Worm (Caenorhabditis elegans) whole organism, mixed stage, embryonic: Measurements from ENCODE around the gene F38E9.4.

Source experiments
- M03D4.4 ChIP-seq: sonication (generic microtip); optimal IDR thresholded peaks from 2 replicates; lab custom pipeline; 2017; ENCODE audit warnings: mild to moderate bottlenecking, missing genetic modification characterization, missing compliant biosample characterization
- bed-3 ChIP-seq: fragments of 200-800 bp; sonication (Bioruptor generic); optimal IDR thresholded peaks from 3 replicates; lab custom pipeline; 2018; ENCODE audit warnings: mild to moderate bottlenecking, missing genetic modification characterization, moderate library complexity, missing compliant biosample characterization
- blmp-1 ChIP-seq: fragments of 150-350 bp; optimal IDR thresholded peaks from 2 replicates; lab custom pipeline; 2014; ENCODE audit warnings: missing biosample characterization, missing genetic modification characterization
- ceh-39 ChIP-seq: fragments of 150-350 bp; optimal IDR thresholded peaks from 2 replicates; lab custom pipeline; 2014; ENCODE audit warnings: missing biosample characterization, missing genetic modification characterization
- ceh-43 ChIP-seq: fragments of 200-800 bp; sonication (Bioruptor generic); optimal IDR thresholded peaks from 2 replicates; lab custom pipeline; 2018; ENCODE audit warnings: mild to moderate bottlenecking, missing genetic modification characterization, moderate library complexity, missing compliant biosample characterization
- ceh-83 ChIP-seq: fragments of 200-800 bp; sonication (Bioruptor generic); optimal IDR thresholded peaks from 2 replicates; lab custom pipeline; 2018; ENCODE audit warnings: mild to moderate bottlenecking, missing genetic modification characterization, missing compliant biosample characterization
- ces-1 ChIP-seq: fragments of 150-350 bp; optimal IDR thresholded peaks from 2 replicates; lab custom pipeline; 2014; ENCODE audit warnings: missing biosample characterization, missing genetic modification reagents, missing genetic modification characterization
- cnd-1 ChIP-seq: fragments of 200-800 bp; sonication (Bioruptor generic); optimal IDR thresholded peaks from 2 replicates; lab custom pipeline; 2018; ENCODE audit warnings: mild to moderate bottlenecking, missing genetic modification characterization, missing compliant biosample characterization
- drap-1 ChIP-seq: fragments of 200-800 bp; sonication (Bioruptor generic); optimal IDR thresholded peaks from 3 replicates; lab custom pipeline; 2018; ENCODE audit warnings: mild to moderate bottlenecking, missing genetic modification characterization, missing compliant biosample characterization
- elt-1 ChIP-seq: sonication (generic microtip); optimal IDR thresholded peaks from 2 replicates; lab custom pipeline; 2017; ENCODE audit warnings: missing genetic modification characterization, mild to moderate bottlenecking, missing compliant biosample characterization, antibody characterized with exemption, moderate library complexity, borderline replicate concordance; ENCODE audit not compliant: insufficient read depth
- elt-3 ChIP-seq: fragments of 150-350 bp; optimal IDR thresholded peaks from 2 replicates; lab custom pipeline; 2014; ENCODE audit warnings: missing biosample characterization, missing genetic modification characterization
- flh-1 ChIP-seq: fragments of 200-800 bp; sonication (Bioruptor generic); optimal IDR thresholded peaks from 2 replicates; lab custom pipeline; 2018; ENCODE audit warnings: mild to moderate bottlenecking, missing genetic modification characterization, moderate library complexity, missing compliant biosample characterization
- ham-2 ChIP-seq: fragments of 200-800 bp; sonication (Bioruptor generic); optimal IDR thresholded peaks from 2 replicates; lab custom pipeline; 2018; ENCODE audit warnings: mild to moderate bottlenecking, missing genetic modification characterization, missing compliant biosample characterization
- hlh-1 ChIP-seq: fragments of 150-350 bp; optimal IDR thresholded peaks from 2 replicates; lab custom pipeline; 2014; ENCODE audit warnings: missing biosample characterization, missing genetic modification reagents, missing genetic modification characterization
- lin-13 ChIP-seq: fragments of 150-350 bp; optimal IDR thresholded peaks from 2 replicates; lab custom pipeline; 2014; ENCODE audit warnings: missing biosample characterization, missing genetic modification characterization
- lin-32 ChIP-seq: fragments of 200-800 bp; sonication (Bioruptor generic); optimal IDR thresholded peaks from 2 replicates; lab custom pipeline; 2018; ENCODE audit warnings: mild to moderate bottlenecking, missing genetic modification characterization, missing compliant biosample characterization
- lsy-2 ChIP-seq: fragments of 150-350 bp; optimal IDR thresholded peaks from 2 replicates; lab custom pipeline; 2014; ENCODE audit warnings: missing biosample characterization, missing genetic modification characterization
- mab-5 ChIP-seq: fragments of 150-350 bp; optimal IDR thresholded peaks from 2 replicates; lab custom pipeline; 2014; ENCODE audit warnings: missing biosample characterization, missing genetic modification characterization
- mep-1 ChIP-seq: fragments of 150-350 bp; optimal IDR thresholded peaks from 2 replicates; lab custom pipeline; 2017; ENCODE audit warnings: missing biosample characterization, missing genetic modification reagents, missing genetic modification characterization, inconsistent platforms
- mls-2 ChIP-seq: sonication (generic microtip); optimal IDR thresholded peaks from 2 replicates; lab custom pipeline; 2016; ENCODE audit warnings: mild to moderate bottlenecking, missing genetic modification characterization, moderate library complexity, missing compliant biosample characterization
- nhr-12 ChIP-seq: fragments of 150-350 bp; optimal IDR thresholded peaks from 2 replicates; lab custom pipeline; 2014; ENCODE audit warnings: missing biosample characterization, missing genetic modification characterization
- nhr-2 ChIP-seq: fragments of 150-350 bp; optimal IDR thresholded peaks from 2 replicates; lab custom pipeline; 2014; ENCODE audit warnings: missing biosample characterization, missing genetic modification characterization
- nhr-237 ChIP-seq: fragments of 150-350 bp; optimal IDR thresholded peaks from 2 replicates; lab custom pipeline; 2014; ENCODE audit warnings: missing biosample characterization, missing genetic modification characterization
- nhr-28 ChIP-seq: fragments of 150-350 bp; optimal IDR thresholded peaks from 2 replicates; lab custom pipeline; 2014; ENCODE audit warnings: missing biosample characterization, missing genetic modification characterization
- nhr-76 ChIP-seq: sonication (generic microtip); optimal IDR thresholded peaks from 2 replicates; lab custom pipeline; 2017; ENCODE audit warnings: missing biosample characterization, missing genetic modification characterization
- pha-4 ChIP-seq: fragments of 150-350 bp; optimal IDR thresholded peaks from 2 replicates; lab custom pipeline; 2018; ENCODE audit warnings: missing biosample characterization, missing genetic modification reagents, missing genetic modification characterization
- sem-2 ChIP-seq: fragments of 200-800 bp; sonication (Bioruptor generic); optimal IDR thresholded peaks from 2 replicates; lab custom pipeline; 2018; ENCODE audit warnings: mild to moderate bottlenecking, missing genetic modification characterization, missing compliant biosample characterization
- snpc-4 ChIP-seq: fragments of 150-350 bp; optimal IDR thresholded peaks from 2 replicates; lab custom pipeline; 2014; ENCODE audit warnings: missing biosample characterization, missing genetic modification characterization
- sptf-1 ChIP-seq: sonication (generic microtip); optimal IDR thresholded peaks from 2 replicates; lab custom pipeline; 2017; ENCODE audit warnings: mild to moderate bottlenecking, missing genetic modification characterization, moderate library complexity, missing compliant biosample characterization
- tbx-8 ChIP-seq: fragments of 200-800 bp; sonication (Bioruptor generic); optimal IDR thresholded peaks from 2 replicates; lab custom pipeline; 2018; ENCODE audit warnings: mild to moderate bottlenecking, missing genetic modification characterization, moderate library complexity, missing compliant biosample characterization
- unc-120 ChIP-seq: sonication (generic microtip); optimal IDR thresholded peaks from 2 replicates; lab custom pipeline; 2017; ENCODE audit warnings: missing genetic modification characterization, missing compliant biosample characterization; ENCODE audit not compliant: poor library complexity, severe bottlenecking
- unc-39 ChIP-seq: fragments of 150-350 bp; optimal IDR thresholded peaks from 2 replicates; lab custom pipeline; 2014; ENCODE audit warnings: missing biosample characterization, missing genetic modification characterization
- unc-62 ChIP-seq: fragments of 150-350 bp; optimal IDR thresholded peaks from 2 replicates; lab custom pipeline; 2014; ENCODE audit warnings: missing biosample characterization, missing genetic modification reagents, missing genetic modification characterization
- zip-8 ChIP-seq: fragments of 150-350 bp; optimal IDR thresholded peaks from 2 replicates; lab custom pipeline; 2014; ENCODE audit warnings: missing biosample characterization, missing genetic modification characterization
- ztf-11 ChIP-seq: fragments of 150-350 bp; optimal IDR thresholded peaks from 2 replicates; lab custom pipeline; 2014; ENCODE audit warnings: missing biosample characterization, missing genetic modification characterization

Gene F38E9.4

ce11 chrX:16443657-16444056 is 8.1 kb upstream of the F38E9.4 start:
- no peak for TF ChIP-seq sptf-1 (tag; lab: Kevin White, UChicago)
- TF ChIP-seq nhr-12 (tag; lab: Kevin White, UChicago), result no peak
- no peak for TF ChIP-seq drap-1
- TF ChIP-seq lin-13, result no peak
- TF ChIP-seq cnd-1 (tag; lab: Kevin White, UChicago), result no peak
- TF ChIP-seq unc-39 (tag; lab: Kevin White, UChicago), result no peak
- TF ChIP-seq mep-1 (tag; lab: Kevin White, UChicago), result no peak
- no peak for TF ChIP-seq sem-2 (GFP tag; lab: Kevin White, UChicago)
- no peak for TF ChIP-seq M03D4.4 (tag; lab: Kevin White, UChicago)
- TF ChIP-seq lsy-2, result no peak

- no peak for TF ChIP-seq snpc-4 (tag; lab: Kevin White, UChicago)
- no peak for TF ChIP-seq bed-3 (GFP tag; lab: Kevin White, UChicago)
- TF ChIP-seq nhr-12 (tag; lab: Kevin White, UChicago), result no peak
- no peak for TF ChIP-seq blmp-1 (tag; lab: Kevin White, UChicago)
- peak; percentile 70 for TF ChIP-seq drap-1
- peak; percentile 67 for TF ChIP-seq M03D4.4 (tag; lab: Kevin White, UChicago)
- TF ChIP-seq elt-1 (tag; lab: Kevin White, UChicago), result no peak
- TF ChIP-seq mab-5 (tag; lab: Kevin White, UChicago), result no peak
- TF ChIP-seq ceh-39 (tag; lab: Kevin White, UChicago), result no peak
- peak; percentile 94 for TF ChIP-seq unc-120
- TF ChIP-seq cnd-1 (tag; lab: Kevin White, UChicago), result peak; percentile 63
- peak; percentile 56 for TF ChIP-seq pha-4 (tag; lab: Kevin White, UChicago)
- no peak for TF ChIP-seq ceh-83
- TF ChIP-seq lin-32 (GFP tag; lab: Kevin White, UChicago), result no peak
- TF ChIP-seq nhr-76 (tag; lab: Kevin White, UChicago), result no peak
- TF ChIP-seq ztf-11 (tag; lab: Kevin White, UChicago), result peak; percentile 63
- no peak for TF ChIP-seq tbx-8 (GFP tag; lab: Kevin White, UChicago)
- TF ChIP-seq lin-13, result peak; percentile 29
- TF ChIP-seq lsy-2, result no peak
- TF ChIP-seq ham-2 (GFP tag; lab: Kevin White, UChicago), result peak; percentile 83
- peak; percentile 63 for TF ChIP-seq ces-1 (GFP tag; lab: Kevin White, UChicago)
- peak; percentile 82 for TF ChIP-seq sptf-1 (tag; lab: Kevin White, UChicago)
- no peak for TF ChIP-seq elt-3
- peak; percentile 38 for TF ChIP-seq nhr-237 (tag; lab: Kevin White, UChicago)
- peak; percentile 63 for TF ChIP-seq mep-1 (tag; lab: Kevin White, UChicago)
- no peak for TF ChIP-seq ceh-43 (GFP tag; lab: Kevin White, UChicago)
- no peak for TF ChIP-seq zip-8 (tag; lab: Kevin White, UChicago)
- TF ChIP-seq sem-2 (GFP tag; lab: Kevin White, UChicago), result no peak
- peak; percentile 91 for TF ChIP-seq unc-62 (GFP tag; lab: Kevin White, UChicago)
- no peak for TF ChIP-seq unc-39 (tag; lab: Kevin White, UChicago)
- TF ChIP-seq nhr-28 (tag; lab: Kevin White, UChicago), result no peak
- TF ChIP-seq mls-2 (tag; lab: Kevin White, UChicago), result peak; percentile 77
- no peak for TF ChIP-seq nhr-2
- no peak for TF ChIP-seq flh-1 (GFP tag; lab: Kevin White, UChicago)
- peak; percentile 58 for TF ChIP-seq hlh-1 (tag; lab: Kevin White, UChicago)
- TF ChIP-seq, all 35 proteins: peak for 15
Observed at ce11 chrX:16445793-16446248, 5.9 kb upstream of the F38E9.4 start, which contains the start of gene twf-2. Gene twf-2 (plus strand): TSS chrX:16446197.

- no peak for TF ChIP-seq ceh-39 (tag; lab: Kevin White, UChicago)
- no peak for TF ChIP-seq blmp-1 (tag; lab: Kevin White, UChicago)
- TF ChIP-seq cnd-1 (tag; lab: Kevin White, UChicago), result peak; percentile 17
- no peak for TF ChIP-seq ces-1 (GFP tag; lab: Kevin White, UChicago)
- TF ChIP-seq unc-39 (tag; lab: Kevin White, UChicago), result no peak
- no peak for TF ChIP-seq lin-32 (GFP tag; lab: Kevin White, UChicago)
- peak; percentile 53 for TF ChIP-seq sptf-1 (tag; lab: Kevin White, UChicago)
- no peak for TF ChIP-seq tbx-8 (GFP tag; lab: Kevin White, UChicago)
- TF ChIP-seq snpc-4 (tag; lab: Kevin White, UChicago), result no peak
- no peak for TF ChIP-seq unc-62 (GFP tag; lab: Kevin White, UChicago)
- TF ChIP-seq flh-1 (GFP tag; lab: Kevin White, UChicago), result no peak
- TF ChIP-seq ceh-83, result no peak
- peak; percentile 21 for TF ChIP-seq mls-2 (tag; lab: Kevin White, UChicago)
- TF ChIP-seq elt-1 (tag; lab: Kevin White, UChicago), result no peak
- TF ChIP-seq pha-4 (tag; lab: Kevin White, UChicago), result peak; percentile 37
- no peak for TF ChIP-seq bed-3 (GFP tag; lab: Kevin White, UChicago)
Observed at ce11 chrX:16447116-16447515, 4.6 kb upstream of the F38E9.4 start.
